Worm (Caenorhabditis elegans): ENCODE measurements around the gene F23B12.7.

ce11 chrV:14409905-14410304, 39.6 kb upstream of the F23B12.7 start:
- no peak for TF ChIP-seq unc-62 (GFP tag; optimal IDR thresholded peaks at IDR 0.05 in 1 of 2)
- TF ChIP-seq unc-62 (tag; optimal IDR thresholded peaks at IDR 0.05), result no peak
- no peak for TF ChIP-seq vab-7 (GFP tag; IDR thresholded peaks at IDR 0.05)
- TF ChIP-seq fos-1 (tag; optimal IDR thresholded peaks at IDR 0.05), result no peak
- no peak for TF ChIP-seq lin-15B (tag; optimal IDR thresholded peaks at IDR 0.05)
- no peak for TF ChIP-seq nhr-25 (tag; optimal IDR thresholded peaks at IDR 0.05; ENCODE audit: borderline replicate concordance, insufficient read depth)
- no peak for TF ChIP-seq unc-130 (GFP tag; optimal IDR thresholded peaks at IDR 0.05)
- no peak for TF ChIP-seq lin-13 (GFP tag; optimal IDR thresholded peaks at IDR 0.05)
- TF ChIP-seq egl-27 (tag; optimal IDR thresholded peaks at IDR 0.05), result no peak
- TF ChIP-seq F10B5.3 (tag; optimal IDR thresholded peaks at IDR 0.05), result no peak
- TF ChIP-seq snpc-4 (tag; optimal IDR thresholded peaks at IDR 0.05), result no peak
- no peak for TF ChIP-seq ZK546.5 (tag; optimal IDR thresholded peaks at IDR 0.05)
- TF ChIP-seq nhr-76 (tag; optimal IDR thresholded peaks at IDR 0.05), result no peak
- TF ChIP-seq dve-1 (tag; optimal IDR thresholded peaks at IDR 0.05; ENCODE audit: insufficient read depth), result no peak

Measured in whole organism, L4 larva.